Fruit fly (Drosophila melanogaster): ENCODE data around the gene mthl10.
A peak's percentile ranks its signal among the peaks of the same experiment; 100 is the strongest.

The mthl10 gene

dm6 chr3L:292146-292776, 50.5 kb downstream of the mthl10 start (continued):
- TF ChIP-seq CG12391 (tag; optimal IDR thresholded peaks at IDR 0.05) (peak; percentile 34), TFAM (GFP tag; optimal IDR thresholded peaks at IDR 0.05) (no peak), kni (GFP tag; optimal IDR thresholded peaks at IDR 0.05) (peak; percentile 56), corto (GFP tag; optimal IDR thresholded peaks at IDR 0.05) (no peak), Dbx (GFP tag; IDR thresholded peaks at IDR 0.05) (no peak), CG8089 (GFP tag; optimal IDR thresholded peaks at IDR 0.05) (no peak), bsh (GFP tag; optimal IDR thresholded peaks at IDR 0.05) (no peak), unpg (GFP tag; optimal IDR thresholded peaks at IDR 0.05) (no peak), CG10543 (GFP tag; optimal IDR thresholded peaks at IDR 0.05) (no peak), NC2α (GFP tag; optimal IDR thresholded peaks at IDR 0.05) (no peak), kay (GFP tag; optimal IDR thresholded peaks at IDR 0.05) (no peak), chinmo (GFP tag; IDR thresholded peaks at IDR 0.05; ENCODE audit: partially characterized antibody) (peak; percentile 81; the same call in 2 of the 4 replicates), H15 (GFP tag; IDR thresholded peaks at IDR 0.05) (0 out of 3 replicates have a peak, but pooled peaks have one; percentile 6), nerfin-2 (GFP tag; IDR thresholded peaks at IDR 0.05; ENCODE audit: partially characterized antibody) (no peak), org-1 (GFP tag; optimal IDR thresholded peaks at IDR 0.05) (no peak), CoRest (tag; optimal IDR thresholded peaks at IDR 0.05) (peak; percentile 52), bab2 (GFP tag; optimal IDR thresholded peaks at IDR 0.05) (no peak), CG6765 (GFP tag; optimal IDR thresholded peaks at IDR 0.05) (no peak), CG9727 (GFP tag; optimal IDR thresholded peaks at IDR 0.05) (no peak), CG32767 (GFP tag; IDR thresholded peaks at IDR 0.05) (peak; percentile 89), sd (tag; optimal IDR thresholded peaks at IDR 0.05) (peak; percentile 33), bowl (GFP tag; IDR thresholded peaks at IDR 0.05) (no peak), Lhr (GFP tag; optimal IDR thresholded peaks at IDR 0.05) (peak; percentile 81), ac (GFP tag; optimal IDR thresholded peaks at IDR 0.05) (peak; percentile 11), ash1 (GFP tag; optimal IDR thresholded peaks at IDR 0.05) (peak; percentile 11), Hr78 (GFP tag; optimal IDR thresholded peaks at IDR 0.05) (peak in 1 of 2 experiments; percentile 98), pnt (GFP tag; optimal IDR thresholded peaks at IDR 0.05) (no peak), HLHmδ (GFP tag; optimal IDR thresholded peaks at IDR 0.05) (no peak), CG14050 (GFP tag; IDR thresholded peaks at IDR 0.05) (0 out of 3 replicates have a peak, but pooled peaks have one; percentile 12), mam (GFP tag; optimal IDR thresholded peaks at IDR 0.05) (no peak), CG9609 (GFP tag; optimal IDR thresholded peaks at IDR 0.05) (no peak), Side (GFP tag; optimal IDR thresholded peaks at IDR 0.05) (peak; percentile 3), CG8478 (optimal IDR thresholded peaks at IDR 0.05) (no peak), gem (tag; optimal IDR thresholded peaks at IDR 0.05) (no peak), insv (GFP tag; optimal IDR thresholded peaks at IDR 0.05) (peak in 1 of 2 experiments; percentile 49), aop (GFP tag; IDR thresholded peaks at IDR 0.05) (no peak), CG12744 (GFP tag; optimal IDR thresholded peaks at IDR 0.05) (no peak), Camta (GFP tag; optimal IDR thresholded peaks at IDR 0.05) (no peak), CG1792 (GFP tag; optimal IDR thresholded peaks at IDR 0.05) (peak; percentile 28), Sin3A (optimal IDR thresholded peaks at IDR 0.05) (peak; percentile 62), jumu (GFP tag; optimal IDR thresholded peaks at IDR 0.05) (peak; percentile 47), D (optimal IDR thresholded peaks at IDR 0.05) (no peak), D (GFP tag; optimal IDR thresholded peaks at IDR 0.05) (no peak), Neu2 (GFP tag; optimal IDR thresholded peaks at IDR 0.05; ENCODE audit: borderline replicate concordance) (peak; percentile 34), sna (GFP tag; IDR thresholded peaks at IDR 0.05; ENCODE audit: partially characterized antibody) (no peak; the same call in 1 of the 2 replicates), D19A (tag; optimal IDR thresholded peaks at IDR 0.05) (peak; percentile 23), ftz-f1 (GFP tag; optimal IDR thresholded peaks at IDR 0.05) (no peak), zfh2 (GFP tag; optimal IDR thresholded peaks at IDR 0.05) (no peak), CG31224 (GFP tag; IDR thresholded peaks at IDR 0.05) (no peak), crc (GFP tag; optimal IDR thresholded peaks at IDR 0.05) (no peak), CG17328 (GFP tag; IDR thresholded peaks at IDR 0.05) (no peak)
